Fruit fly (Drosophila melanogaster) whole organism, embryonic: ENCODE results near the gene CG34331.
A peak's percentile ranks its signal among the peaks of the same experiment; 100 is the strongest.
"Not testable (repeated sequence)": the region's sequence is repeated elsewhere in the genome, so short reads cannot be mapped to it uniquely, and the experiment has no call there.

Experiments used
- Antp ChIP-seq: fragments of 200-800 bp; sonication (Bioruptor generic); optimal IDR thresholded peaks from 3 replicates; lab custom pipeline; 2016; ENCODE audit warnings: missing biosample characterization, missing genetic modification characterization
- CG12155 ChIP-seq: fragments of 200-800 bp; sonication (Bioruptor generic); optimal IDR thresholded peaks from 3 replicates; lab custom pipeline; 2016; ENCODE audit warnings: missing biosample characterization, missing genetic modification characterization
- CG12391 ChIP-seq: fragments of 200-800 bp; sonication (Bioruptor generic); optimal IDR thresholded peaks from 3 replicates; lab custom pipeline; 2018; ENCODE audit warnings: missing biosample characterization, mild to moderate bottlenecking, missing genetic modification characterization, moderate library complexity
- CG12744 ChIP-seq: fragments of 200-800 bp; sonication (Bioruptor generic); optimal IDR thresholded peaks from 2 replicates; lab custom pipeline; 2016; ENCODE audit warnings: missing biosample characterization, missing genetic modification characterization
- CG16815 ChIP-seq: fragments of 200-800 bp; sonication (Bioruptor generic); optimal IDR thresholded peaks from 3 replicates; lab custom pipeline; 2017; ENCODE audit warnings: missing biosample characterization, mild to moderate bottlenecking, missing genetic modification characterization
- CG17912 ChIP-seq: fragments of 200-800 bp; sonication (Bioruptor generic); optimal IDR thresholded peaks from 2 replicates; lab custom pipeline; 2018; ENCODE audit warnings: missing biosample characterization, mild to moderate bottlenecking, missing genetic modification characterization
- CG2678 ChIP-seq: fragments of 200-800 bp; sonication (Bioruptor generic); optimal IDR thresholded peaks from 3 replicates; lab custom pipeline; 2019; ENCODE audit warnings: missing biosample characterization, mild to moderate bottlenecking, missing genetic modification characterization, moderate library complexity
- CG32532 ChIP-seq: fragments of 200-800 bp; sonication (Bioruptor generic); IDR thresholded peaks from 2 replicates; pipeline ENCODE4 v1.3.6; 2022; ENCODE audit warnings: missing biosample characterization, missing genetic modification characterization
- CG8359 ChIP-seq: fragments of 200-800 bp; sonication (Bioruptor generic); optimal IDR thresholded peaks from 2 replicates; lab custom pipeline; 2017; ENCODE audit warnings: missing biosample characterization, mild to moderate bottlenecking, missing genetic modification characterization, borderline replicate concordance
- CG9609 ChIP-seq: fragments of 200-800 bp; sonication (Bioruptor generic); optimal IDR thresholded peaks from 3 replicates; lab custom pipeline; 2016; ENCODE audit warnings: missing biosample characterization, missing genetic modification characterization
- CTCF ChIP-seq: fragments of 200-800 bp; sonication (Bioruptor generic); optimal IDR thresholded peaks from 2 replicates; lab custom pipeline; 2017; ENCODE audit warnings: missing biosample characterization, mild to moderate bottlenecking, missing genetic modification characterization, moderate library complexity
- Dip2 ChIP-seq: fragments of 200-800 bp; sonication (Bioruptor generic); IDR thresholded peaks from 2 replicates; pipeline ENCODE4 v1.3.6; 2022; ENCODE audit warnings: missing biosample characterization, missing genetic modification characterization
- GATAe ChIP-seq: fragments of 200-800 bp; sonication (Bioruptor generic); conservative IDR thresholded peaks from 2 replicates; pipeline ENCODE4 v1.3.6; 2022; ENCODE audit warnings: missing biosample characterization, missing genetic modification characterization
- Hand ChIP-seq: fragments of 200-800 bp; sonication (Bioruptor generic); optimal IDR thresholded peaks from 2 replicates; lab custom pipeline; 2017; ENCODE audit warnings: mild to moderate bottlenecking, missing biosample characterization, missing genetic modification reagents, missing genetic modification characterization
- Lim3 ChIP-seq: fragments of 200-800 bp; sonication (Bioruptor generic); IDR thresholded peaks from 2 replicates; pipeline ENCODE4 v1.3.6; 2022; ENCODE audit warnings: missing biosample characterization, missing genetic modification characterization
- Meics ChIP-seq: fragments of 200-800 bp; sonication (Bioruptor generic); optimal IDR thresholded peaks from 2 replicates; lab custom pipeline; 2017; ENCODE audit warnings: missing biosample characterization, mild to moderate bottlenecking, missing genetic modification characterization
- Oli ChIP-seq: fragments of 200-800 bp; sonication (Bioruptor generic); optimal IDR thresholded peaks from 2 replicates; lab custom pipeline; 2018; ENCODE audit warnings: missing biosample characterization, mild to moderate bottlenecking, missing genetic modification characterization, moderate library complexity
- Ssrp ChIP-seq: fragments of 200-800 bp; sonication (Bioruptor generic); optimal IDR thresholded peaks from 2 replicates; lab custom pipeline; 2018; ENCODE audit warnings: missing biosample characterization, mild to moderate bottlenecking, missing genetic modification characterization, moderate library complexity
- Stat92E ChIP-seq, 3 experiments: fragments of >200 bp in 2 of 3; fragments of 200-800 bp in 1 of 3; sonication (Bioruptor generic) in 1 of 3; optimal IDR thresholded peaks; 2 replicates each; lab custom pipeline; 2017 to 2019; ENCODE audit warnings: missing biosample characterization in 3 of 3, missing genetic modification characterization in 3 of 3, mild to moderate bottlenecking in 1 of 3, moderate library complexity in 1 of 3
- bigmax ChIP-seq: fragments of 200-800 bp; sonication (Bioruptor generic); optimal IDR thresholded peaks from 2 replicates; lab custom pipeline; 2018; ENCODE audit warnings: missing biosample characterization, mild to moderate bottlenecking, missing genetic modification characterization
- chinmo ChIP-seq: fragments of 200-800 bp; sonication (Bioruptor generic); IDR thresholded peaks from 4 replicates; pipeline ENCODE4 v1.3.6; 2022; ENCODE audit warnings: missing biosample characterization, missing genetic modification characterization; ENCODE audit not compliant: partially characterized antibody
- her ChIP-seq: fragments of 200-800 bp; sonication (Bioruptor generic); optimal IDR thresholded peaks from 2 replicates; lab custom pipeline; 2016; ENCODE audit warnings: missing biosample characterization, missing genetic modification characterization
- pb ChIP-seq: fragments of 200-800 bp; sonication (Bioruptor generic); optimal IDR thresholded peaks from 3 replicates; lab custom pipeline; 2016; ENCODE audit warnings: missing biosample characterization, missing genetic modification characterization
- row ChIP-seq: fragments of 200-800 bp; sonication (Bioruptor generic); IDR thresholded peaks from 3 replicates; pipeline ENCODE4 v1.3.6; 2022; ENCODE audit warnings: missing biosample characterization, missing genetic modification characterization
- seq ChIP-seq: fragments of 200-800 bp; sonication (Bioruptor generic); IDR thresholded peaks from 2 replicates; pipeline ENCODE4 v1.3.6; 2022; ENCODE audit warnings: missing biosample characterization, missing genetic modification characterization
- shn ChIP-seq: fragments of 200-800 bp; sonication (Bioruptor generic); optimal IDR thresholded peaks from 3 replicates; lab custom pipeline; 2016; ENCODE audit warnings: missing biosample characterization, missing genetic modification characterization
- ssp ChIP-seq: fragments of 200-800 bp; sonication (Bioruptor generic); IDR thresholded peaks from 2 replicates; pipeline ENCODE4 v1.3.6; 2022; ENCODE audit warnings: missing biosample characterization, missing genetic modification characterization
- stwl ChIP-seq: fragments of 200-800 bp; sonication (Bioruptor generic); optimal IDR thresholded peaks from 3 replicates; lab custom pipeline; 2018; ENCODE audit warnings: missing biosample characterization, mild to moderate bottlenecking, missing genetic modification characterization, moderate library complexity
- tio ChIP-seq: fragments of 200-800 bp; sonication (Bioruptor generic); optimal IDR thresholded peaks from 2 replicates; lab custom pipeline; 2017; ENCODE audit warnings: missing biosample characterization, missing genetic modification characterization, inconsistent platforms
- trem ChIP-seq: fragments of 200-800 bp; optimal IDR thresholded peaks from 3 replicates; lab custom pipeline; 2019; ENCODE audit warnings: missing biosample characterization, mild to moderate bottlenecking, missing genetic modification characterization, moderate library complexity
- zfh1 ChIP-seq: fragments of 200-800 bp; sonication (Bioruptor generic); IDR thresholded peaks from 3 replicates; pipeline ENCODE4 v1.3.6; 2022; ENCODE audit warnings: missing biosample characterization, missing genetic modification characterization

CG34331 gene

dm6 chrX:20092308-20092707 lies 29.9 kb upstream of the CG34331 start, which contains the start of gene fd19B:
TSS of gene fd19B (minus strand) at chrX:20092408.
- TF ChIP-seq Ssrp (tag; lab: Kevin White, UChicago) (no peak), Lim3 (no peak), Meics (GFP tag; lab: Kevin White, UChicago) (no peak), Stat92E (GFP tag; optimal IDR thresholded peaks at IDR 0.05; lab: Kevin White, UChicago) (no peak), CG16815 (GFP tag; lab: Kevin White, UChicago) (no peak), seq (GFP tag; lab: Robert Waterston, UW) (no peak), chinmo (GFP tag; lab: Robert Waterston, UW) (no peak), CG17912 (GFP tag; lab: Kevin White, UChicago) (no peak), CG12744 (no peak), CG32532 (no peak), CG2678 (tag; lab: Kevin White, UChicago) (no peak), CG12155 (GFP tag; lab: Kevin White, UChicago) (no peak), row (GFP tag; lab: Robert Waterston, UW) (no peak), CG9609 (GFP tag; lab: Kevin White, UChicago) (no peak), pb (GFP tag; lab: Kevin White, UChicago) (no peak)

DNA sequence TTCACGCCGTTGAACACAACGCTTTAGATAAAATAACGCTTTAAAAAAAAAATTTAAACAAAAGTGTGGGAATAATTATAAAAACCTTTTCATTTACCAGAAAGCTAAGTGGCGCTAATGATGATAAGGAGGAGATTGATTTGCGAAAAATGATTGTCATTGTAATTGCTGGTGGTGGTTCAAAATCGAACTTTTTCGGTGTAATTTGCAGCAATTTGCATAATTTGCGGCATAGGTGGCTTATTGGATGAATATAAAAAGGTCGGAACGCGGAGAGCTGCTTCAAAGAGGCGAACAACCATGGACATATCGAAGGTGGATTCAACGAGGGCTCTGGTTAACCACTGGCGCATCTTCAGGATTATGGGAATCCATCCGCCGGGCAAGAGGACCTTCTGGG lies 28.2 kb upstream of the CG34331 start, which contains the start of gene Or19b:
TSS of gene Or19b (plus strand) at position 301 of the 400 bp plus-strand sequence.
- TF ChIP-seq Antp (GFP tag; lab: Kevin White, UChicago); ssp (GFP tag; lab: Robert Waterston, UW); zfh1 (GFP tag; lab: Robert Waterston, UW): not testable (repeated sequence)

DNA sequence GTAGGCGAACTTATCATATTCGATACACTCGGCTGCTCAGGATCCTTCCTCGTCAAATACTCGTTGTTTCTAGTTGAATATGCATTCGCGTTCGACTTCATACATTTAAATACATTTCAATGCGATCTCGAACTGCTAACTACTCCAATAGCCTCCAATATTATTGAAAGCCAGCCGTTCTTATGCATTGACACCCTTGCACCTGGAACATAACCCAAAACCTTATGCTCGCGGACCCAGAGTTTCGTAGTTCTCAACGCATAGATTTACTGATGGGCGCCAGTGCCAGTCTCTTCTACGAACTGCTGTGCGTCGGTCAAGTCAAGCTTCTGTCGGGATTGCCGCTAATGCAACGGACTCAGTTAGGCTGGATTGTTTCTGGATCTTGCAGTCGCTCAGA lies 25.9 kb upstream of the CG34331 start, which contains the start of gene CG42581:
TSS of gene CG42581 (minus strand) at position 101 of the 400 bp plus-strand sequence.
- not testable (repeated sequence) for TF ChIP-seq GATAe (GFP tag; lab: Robert Waterston, UW); her (GFP tag; lab: Kevin White, UChicago); tio (GFP tag; lab: Kevin White, UChicago)

DNA sequence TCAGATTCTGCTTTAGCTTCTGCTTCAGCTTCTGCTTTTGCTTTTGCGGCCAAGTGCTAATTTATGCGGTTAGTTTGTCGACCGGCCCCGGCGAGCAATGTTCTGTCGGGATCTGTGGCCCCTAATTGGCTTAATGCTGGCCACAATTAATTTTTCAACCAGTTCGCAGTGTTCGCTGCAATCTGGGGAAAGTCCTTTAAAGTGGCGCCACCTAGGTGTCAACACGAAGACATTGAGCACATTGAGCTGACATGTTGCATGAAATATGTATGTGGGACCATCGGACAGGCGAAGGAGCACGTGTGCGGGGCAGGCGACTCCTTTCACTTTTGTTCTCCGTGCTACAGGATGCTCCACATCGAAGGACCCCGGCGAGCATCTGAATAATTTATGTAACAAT lies 17.3 kb upstream of the CG34331 start:
- TF ChIP-seq CTCF (GFP tag; lab: Kevin White, UChicago) (peak; percentile 72), shn (GFP tag; lab: Kevin White, UChicago) (no peak), Dip2 (peak; percentile 53), bigmax (GFP tag; lab: Kevin White, UChicago) (no peak)

dm6 chrX:20110475-20110874 lies 11.8 kb upstream of the CG34331 start, which contains the start of gene karr:
TSS of gene karr (minus strand) at chrX:20110575.
- TF ChIP-seq stwl, result peak; percentile 16
- TF ChIP-seq trem, result peak; percentile 8
- TF ChIP-seq Oli (tag; lab: Kevin White, UChicago), result no peak
- no peak for TF ChIP-seq pb (GFP tag; lab: Kevin White, UChicago)

- no peak for TF ChIP-seq CG32532
- TF ChIP-seq CG8359, result peak; percentile 78
- TF ChIP-seq CG12391 (tag; lab: Kevin White, UChicago), result no peak
- TF ChIP-seq Hand (GFP tag; lab: Kevin White, UChicago), result no peak
Observed at dm6 chrX:20129554-20129953, 7.3 kb downstream of the CG34331 start.
